Fruit fly (Drosophila melanogaster) Kc167 (cell line): Measurements from ENCODE around the gene ana1.

Source experiments
- Myc ChIP-seq: fragments of >200 bp; optimal IDR thresholded peaks from 2 replicates; lab custom pipeline; 2017; ENCODE audit warnings: missing external identifiers
- Sin3A ChIP-seq: fragments of >200 bp; optimal IDR thresholded peaks from 2 replicates; lab custom pipeline; 2018; ENCODE audit warnings: missing external identifiers
- h ChIP-seq: fragments of >200 bp; optimal IDR thresholded peaks from 3 replicates; lab custom pipeline; 2018; ENCODE audit warnings: missing external identifiers
- insv ChIP-seq: fragments of >200 bp; optimal IDR thresholded peaks from 3 replicates; lab custom pipeline; 2018; ENCODE audit warnings: missing external identifiers
- psq ChIP-seq: fragments of >200 bp; optimal IDR thresholded peaks from 2 replicates; lab custom pipeline; 2017; ENCODE audit warnings: missing external identifiers
- ttk ChIP-seq: sonication (Bioruptor generic); optimal IDR thresholded peaks from 2 replicates; lab custom pipeline; 2017; ENCODE audit warnings: missing external identifiers

The ana1 gene

dm6 chr3R:24530328-24530727, at the start of gene ana1, which contains the start of gene CG13623:
TSS of gene ana1 (plus strand) at chr3R:24530576.
TSS of gene CG13623 (minus strand) at chr3R:24530558.
- TF ChIP-seq psq (no peak), h (no peak), Myc (lab: Kevin White, UChicago) (no peak), ttk (no peak), insv (lab: Kevin White, UChicago) (no peak), Sin3A (lab: Kevin White, UChicago) (no peak)

DNA sequence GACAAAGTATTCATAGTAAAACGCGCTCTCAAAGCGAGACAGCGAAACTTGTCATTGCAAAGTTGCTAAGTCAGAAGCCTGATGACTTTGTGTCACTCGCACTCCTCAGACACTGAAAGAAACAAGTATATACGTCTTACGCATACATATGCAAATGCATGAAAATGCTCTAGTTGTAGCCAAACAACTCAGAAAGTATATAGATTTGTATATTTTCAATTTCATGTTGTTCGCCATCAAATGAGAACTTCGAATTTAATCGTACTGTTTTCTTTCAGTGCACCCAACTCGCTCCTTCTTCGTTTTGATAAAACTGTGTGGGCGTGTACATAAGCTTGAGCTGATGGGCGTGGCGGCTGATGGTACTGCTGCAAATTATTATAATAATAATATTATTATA, 49.3 kb upstream of the ana1 start:
- TF ChIP-seq Myc (lab: Kevin White, UChicago) = no peak
- no peak for TF ChIP-seq ttk
- TF ChIP-seq h = no peak
- TF ChIP-seq insv (lab: Kevin White, UChicago) = no peak

dm6 chr3R:24484990-24485478, 45.3 kb upstream of the ana1 start, which contains the start of gene nAChRalpha2:
TSS of gene nAChRalpha2 (plus strand) at chr3R:24485428.
- TF ChIP-seq psq (no peak), Sin3A (lab: Kevin White, UChicago) (no peak), Myc (lab: Kevin White, UChicago) (no peak), h (no peak), ttk (no peak)

- TF ChIP-seq psq (no peak), h (no peak), Sin3A (lab: Kevin White, UChicago) (no peak), ttk (no peak), Myc (lab: Kevin White, UChicago) (no peak)
Observed at dm6 chr3R:24496084-24496483, 34.3 kb upstream of the ana1 start.

- TF ChIP-seq Sin3A (lab: Kevin White, UChicago) (no peak), psq (no peak), insv (lab: Kevin White, UChicago) (no peak), h (no peak), ttk (no peak), Myc (lab: Kevin White, UChicago) (no peak)
Observed at dm6 chr3R:24503627-24504026, 26.7 kb upstream of the ana1 start.

DNA sequence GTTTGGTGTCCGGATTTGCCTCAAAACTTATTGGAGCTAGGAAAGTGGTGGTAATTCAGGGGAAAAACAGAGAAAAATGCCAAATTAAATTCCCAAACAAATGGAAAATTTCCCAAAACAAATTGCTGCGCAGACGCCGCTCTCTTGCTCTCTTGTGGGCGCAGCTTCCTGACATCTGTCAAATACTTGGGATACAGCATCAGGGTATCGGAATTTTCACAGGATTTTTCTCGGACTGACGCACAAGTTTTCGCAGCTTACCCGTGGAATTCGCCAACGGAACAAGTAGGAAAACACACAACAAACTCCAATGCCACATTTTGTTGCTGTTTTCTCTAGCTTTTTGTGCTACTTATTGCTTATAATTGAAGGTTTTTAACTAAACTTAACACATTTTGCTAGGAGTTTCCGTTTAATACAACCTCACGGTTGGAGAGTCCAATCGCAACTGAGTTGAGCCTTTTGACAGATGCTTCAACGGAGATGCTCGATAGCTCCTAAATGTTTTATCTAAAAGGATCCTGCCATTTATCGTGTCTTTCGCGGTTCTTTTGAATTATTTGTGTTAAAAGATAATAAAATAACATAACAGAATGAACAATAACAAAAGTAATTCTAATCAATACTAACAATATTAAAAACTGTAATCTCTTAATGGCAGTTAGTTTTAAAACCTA, 15.6 kb upstream of the ana1 start, which contains the start of the genes nAChRbeta2 and DZIP1:
Gene nAChRbeta2, minus strand, starts transcription at position 455 of the 677 bp plus-strand sequence.
Gene DZIP1, plus strand, starts transcription at position 627 of the 677 bp plus-strand sequence.
- TF ChIP-seq Myc (lab: Kevin White, UChicago) (no peak), psq (no peak), insv (lab: Kevin White, UChicago) (no peak), Sin3A (lab: Kevin White, UChicago) (no peak), ttk (no peak), h (no peak)

DNA sequence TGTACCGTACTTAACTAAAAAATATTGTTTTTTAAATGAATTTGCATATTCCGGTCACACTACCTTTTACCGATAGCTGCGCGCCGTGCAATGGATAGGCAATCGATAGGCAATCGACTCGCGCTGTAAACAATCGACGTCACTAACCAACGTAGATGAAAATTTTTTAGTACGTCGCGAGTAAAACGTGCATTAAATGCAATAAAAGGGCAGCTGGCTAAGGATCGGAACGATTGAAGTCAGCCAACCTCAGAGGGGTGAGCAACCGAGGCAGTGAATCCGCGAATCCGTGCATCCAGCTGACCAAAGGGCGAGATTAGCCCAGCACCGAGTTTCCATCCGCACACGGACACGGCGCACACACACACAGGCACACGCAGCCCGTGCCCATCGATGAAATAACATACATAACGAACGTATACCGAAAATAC, 12.2 kb upstream of the ana1 start, which contains the start of gene Pp1alpha-96A:
Gene Pp1alpha-96A, plus strand, starts transcription at position 121 of the 431 bp plus-strand sequence.
- TF ChIP-seq h (no peak), Sin3A (lab: Kevin White, UChicago) (no peak), Myc (lab: Kevin White, UChicago) (no peak), insv (lab: Kevin White, UChicago) (no peak), psq (no peak), ttk (no peak)

DNA sequence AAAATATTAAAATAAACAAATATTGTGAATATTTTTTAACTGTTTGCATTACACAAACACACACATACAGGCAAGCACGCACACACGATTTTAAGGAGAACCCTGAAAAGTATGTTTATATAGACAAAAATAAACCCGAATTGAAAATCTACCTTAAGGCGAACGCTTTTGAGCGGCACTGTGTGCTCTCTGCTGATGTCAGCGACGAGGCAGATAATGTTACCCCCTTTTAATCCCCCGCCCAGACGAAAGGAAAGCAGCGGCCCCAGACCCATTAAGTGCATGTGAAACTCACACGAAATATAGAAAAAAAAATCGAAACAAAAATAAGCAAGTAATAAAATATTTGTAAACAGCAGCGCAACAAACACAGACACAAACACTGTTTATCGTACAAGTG, 9.1 kb upstream of the ana1 start:
- TF ChIP-seq insv (lab: Kevin White, UChicago) = no peak
- no peak for TF ChIP-seq Myc (lab: Kevin White, UChicago)
- TF ChIP-seq Sin3A (lab: Kevin White, UChicago) = no peak
- TF ChIP-seq ttk = no peak
- TF ChIP-seq h = no peak
- TF ChIP-seq psq = no peak

dm6 chr3R:24523578-24523977, 6.8 kb upstream of the ana1 start, which contains the start of gene CG13622:
TSS of gene CG13622 (minus strand) at chr3R:24523678.
- no peak for TF ChIP-seq Sin3A (lab: Kevin White, UChicago)
- no peak for TF ChIP-seq psq

- TF ChIP-seq Myc (lab: Kevin White, UChicago) (no peak), psq (no peak), ttk (no peak), h (no peak), Sin3A (lab: Kevin White, UChicago) (no peak), insv (lab: Kevin White, UChicago) (no peak)
Observed at dm6 chr3R:24524426-24524974, 5.9 kb upstream of the ana1 start, which contains the start of gene Jhbp12. TSS of gene Jhbp12 (plus strand) at chr3R:24524794.

dm6 chr3R:24525983-24526661, 4.3 kb upstream of the ana1 start:
- TF ChIP-seq insv (lab: Kevin White, UChicago) (no peak), h (no peak), Sin3A (lab: Kevin White, UChicago) (no peak), ttk (no peak), psq (no peak), Myc (lab: Kevin White, UChicago) (no peak)

dm6 chr3R:24527845-24528244, 2.5 kb upstream of the ana1 start, which contains the start of gene CG6607:
TSS of gene CG6607 (plus strand) at chr3R:24528047.
- TF ChIP-seq insv (lab: Kevin White, UChicago) (no peak), Myc (lab: Kevin White, UChicago) (no peak), ttk (no peak), Sin3A (lab: Kevin White, UChicago) (no peak), h (no peak), psq (no peak)
